Fruit fly (Drosophila melanogaster) whole organism, embryonic: Measurements from ENCODE around the gene sloth1.

ENCODE experiments used
- CG10209 ChIP-seq: fragments of 200-800 bp; sonication (Bioruptor generic); optimal IDR thresholded peaks from 3 replicates; lab custom pipeline; 2017; ENCODE audit warnings: missing biosample characterization, mild to moderate bottlenecking, missing genetic modification characterization, missing genetic modification reagents
- CG13296 ChIP-seq: fragments of 200-800 bp; sonication (Bioruptor generic); optimal IDR thresholded peaks from 3 replicates; lab custom pipeline; 2018; ENCODE audit warnings: missing biosample characterization, mild to moderate bottlenecking, missing genetic modification characterization
- CG15011 ChIP-seq: fragments of 200-800 bp; sonication (Bioruptor generic); optimal IDR thresholded peaks from 3 replicates; lab custom pipeline; 2018; ENCODE audit warnings: missing biosample characterization, mild to moderate bottlenecking, missing genetic modification characterization
- CG15269 ChIP-seq: fragments of 200-800 bp; sonication (Bioruptor generic); optimal IDR thresholded peaks from 2 replicates; lab custom pipeline; 2018; ENCODE audit warnings: missing biosample characterization, mild to moderate bottlenecking, missing genetic modification characterization, moderate library complexity
- CG15601 ChIP-seq: fragments of 200-800 bp; sonication (Bioruptor generic); optimal IDR thresholded peaks from 3 replicates; lab custom pipeline; 2019; ENCODE audit warnings: missing biosample characterization, mild to moderate bottlenecking, missing genetic modification characterization, moderate library complexity
- CG1603 ChIP-seq: fragments of 200-800 bp; sonication (Bioruptor generic); optimal IDR thresholded peaks from 2 replicates; lab custom pipeline; 2019; ENCODE audit warnings: missing biosample characterization, mild to moderate bottlenecking, missing genetic modification characterization, moderate library complexity
- CG17829 ChIP-seq: fragments of 200-800 bp; optimal IDR thresholded peaks from 2 replicates; lab custom pipeline; 2019; ENCODE audit warnings: missing biosample characterization, mild to moderate bottlenecking, missing genetic modification characterization, moderate library complexity
- CG18476 ChIP-seq: fragments of 200-800 bp; sonication (Bioruptor generic); optimal IDR thresholded peaks from 2 replicates; lab custom pipeline; 2016; ENCODE audit warnings: missing biosample characterization, mild to moderate bottlenecking, missing genetic modification characterization
- CG2120 ChIP-seq: fragments of 200-800 bp; sonication (Bioruptor generic); optimal IDR thresholded peaks from 3 replicates; lab custom pipeline; 2016; ENCODE audit warnings: missing biosample characterization, missing genetic modification characterization
- CG31441 ChIP-seq: fragments of 200-800 bp; sonication (Bioruptor generic); IDR thresholded peaks from 2 replicates; pipeline ENCODE4 v1.3.6; 2022; ENCODE audit warnings: missing biosample characterization, missing genetic modification characterization
- CG3163 ChIP-seq: fragments of 200-800 bp; sonication (Bioruptor generic); optimal IDR thresholded peaks from 3 replicates; lab custom pipeline; 2016; ENCODE audit warnings: missing biosample characterization, missing genetic modification characterization
- CG5180 ChIP-seq: fragments of 200-800 bp; sonication (Bioruptor generic); optimal IDR thresholded peaks from 3 replicates; lab custom pipeline; 2017; ENCODE audit warnings: missing biosample characterization, missing genetic modification characterization, mild to moderate bottlenecking, moderate library complexity, missing genetic modification reagents
- CG6765 ChIP-seq: fragments of 200-800 bp; sonication (Bioruptor generic); optimal IDR thresholded peaks from 3 replicates; lab custom pipeline; 2017; ENCODE audit warnings: missing biosample characterization, mild to moderate bottlenecking, missing genetic modification characterization
- CG7357 ChIP-seq: fragments of 200-800 bp; sonication (Bioruptor generic); IDR thresholded peaks from 3 replicates; pipeline ENCODE4 v1.3.6; 2022; ENCODE audit warnings: missing biosample characterization, missing genetic modification characterization
- CG8290 ChIP-seq, 3 experiments: fragments of 200-800 bp; sonication (Bioruptor generic); optimal IDR thresholded peaks; 2 replicates each; lab custom pipeline; 2016 to 2019; ENCODE audit warnings: missing biosample characterization in 3 of 3, missing genetic modification characterization in 3 of 3, mild to moderate bottlenecking in 2 of 3, moderate library complexity in 1 of 3
- CG8388 ChIP-seq: fragments of 200-800 bp; sonication (Bioruptor generic); optimal IDR thresholded peaks from 2 replicates; lab custom pipeline; 2019; ENCODE audit warnings: missing biosample characterization, mild to moderate bottlenecking, missing genetic modification characterization, moderate library complexity
- CoRest ChIP-seq: fragments of 200-800 bp; sonication (Bioruptor generic); optimal IDR thresholded peaks from 3 replicates; lab custom pipeline; 2018; ENCODE audit warnings: missing biosample characterization, mild to moderate bottlenecking, missing genetic modification characterization, moderate library complexity
- E2f2 ChIP-seq: fragments of 200-800 bp; sonication (Bioruptor generic); IDR thresholded peaks from 2 replicates; pipeline ENCODE4 v1.3.6; 2022; ENCODE audit warnings: missing biosample characterization, missing genetic modification characterization
- H2.0 ChIP-seq: fragments of 200-800 bp; sonication (Bioruptor generic); IDR thresholded peaks from 2 replicates; pipeline ENCODE4 v1.3.6; 2022; ENCODE audit warnings: missing biosample characterization, missing genetic modification characterization
- Hr78 ChIP-seq, 2 experiments: fragments of 200-800 bp in 1 of 2; fragments of >200 bp in 1 of 2; sonication (Bioruptor generic) in 1 of 2; optimal IDR thresholded peaks; 2 replicates each; lab custom pipeline; 2017 to 2019; ENCODE audit warnings: missing biosample characterization in 2 of 2, missing genetic modification characterization in 2 of 2, mild to moderate bottlenecking in 1 of 2, moderate library complexity in 1 of 2
- Max ChIP-seq: fragments of 200-800 bp; sonication (Bioruptor generic); optimal IDR thresholded peaks from 2 replicates; lab custom pipeline; 2016; ENCODE audit warnings: missing biosample characterization, mild to moderate bottlenecking, missing genetic modification characterization
- Med ChIP-seq: fragments of 200-800 bp; sonication (Bioruptor generic); peaks from one replicate; lab custom pipeline; 2016; ENCODE audit warnings: missing biosample characterization, missing genetic modification characterization, mild to moderate bottlenecking, inconsistent platforms, moderate library complexity
- Meics ChIP-seq: fragments of 200-800 bp; sonication (Bioruptor generic); optimal IDR thresholded peaks from 2 replicates; lab custom pipeline; 2017; ENCODE audit warnings: missing biosample characterization, mild to moderate bottlenecking, missing genetic modification characterization
- Nf-YA ChIP-seq: fragments of 200-800 bp; sonication (Bioruptor generic); IDR thresholded peaks from 2 replicates; pipeline ENCODE4 v1.3.6; 2022; ENCODE audit warnings: missing biosample characterization, missing genetic modification characterization
- Opbp ChIP-seq: fragments of 200-800 bp; sonication (Bioruptor generic); IDR thresholded peaks from 3 replicates; pipeline ENCODE4 v1.3.6; 2022; ENCODE audit warnings: missing biosample characterization, missing genetic modification characterization; ENCODE audit not compliant: partially characterized antibody
- Side ChIP-seq: fragments of 200-800 bp; sonication (Bioruptor generic); optimal IDR thresholded peaks from 2 replicates; lab custom pipeline; 2016; ENCODE audit warnings: missing biosample characterization, missing genetic modification characterization
- Spps ChIP-seq: fragments of 200-800 bp; sonication (Bioruptor generic); optimal IDR thresholded peaks from 2 replicates; lab custom pipeline; 2018; ENCODE audit warnings: missing biosample characterization, mild to moderate bottlenecking, missing genetic modification characterization
- Sry-δ ChIP-seq: fragments of 200-800 bp; sonication (Bioruptor generic); optimal IDR thresholded peaks from 2 replicates; lab custom pipeline; 2016; ENCODE audit warnings: missing biosample characterization, missing genetic modification characterization
- Vsx1 ChIP-seq: fragments of 200-800 bp; sonication (Bioruptor generic); optimal IDR thresholded peaks from 2 replicates; lab custom pipeline; 2017; ENCODE audit warnings: missing biosample characterization, mild to moderate bottlenecking, missing genetic modification characterization, missing genetic modification reagents
- bab2 ChIP-seq: fragments of 200-800 bp; sonication (Bioruptor generic); optimal IDR thresholded peaks from 2 replicates; lab custom pipeline; 2016; ENCODE audit warnings: missing biosample characterization, missing genetic modification characterization
- chm ChIP-seq: fragments of 200-800 bp; sonication (Bioruptor generic); IDR thresholded peaks from 2 replicates; pipeline ENCODE4 v1.3.6; 2022; ENCODE audit warnings: missing biosample characterization, missing genetic modification characterization
- chn ChIP-seq: fragments of 200-800 bp; sonication (Bioruptor generic); optimal IDR thresholded peaks from 2 replicates; lab custom pipeline; 2016; ENCODE audit warnings: missing biosample characterization, missing genetic modification characterization
- dati ChIP-seq: fragments of 200-800 bp; sonication (Bioruptor generic); IDR thresholded peaks from 2 replicates; pipeline ENCODE4 v1.3.6; 2022; ENCODE audit warnings: missing biosample characterization, missing genetic modification characterization
- disco-r ChIP-seq: fragments of 200-800 bp; sonication (Bioruptor generic); optimal IDR thresholded peaks from 2 replicates; lab custom pipeline; 2016; ENCODE audit warnings: missing biosample characterization, missing genetic modification characterization
- fd102C ChIP-seq: fragments of 200-800 bp; sonication (Bioruptor generic); optimal IDR thresholded peaks from 2 replicates; lab custom pipeline; 2018; ENCODE audit warnings: missing biosample characterization, mild to moderate bottlenecking, missing genetic modification characterization, moderate library complexity
- fd3F ChIP-seq: fragments of 200-800 bp; sonication (Bioruptor generic); optimal IDR thresholded peaks from 2 replicates; lab custom pipeline; 2018; ENCODE audit warnings: missing biosample characterization, mild to moderate bottlenecking, missing genetic modification characterization, moderate library complexity
- insv ChIP-seq, 2 experiments: fragments of 200-800 bp; sonication (Bioruptor generic); optimal IDR thresholded peaks; 3 replicates each; lab custom pipeline; 2016 to 2018; ENCODE audit warnings: missing biosample characterization in 2 of 2, missing genetic modification characterization in 2 of 2
- ken ChIP-seq: fragments of 200-800 bp; sonication (Bioruptor generic); IDR thresholded peaks from 3 replicates; pipeline ENCODE4 v1.3.6; 2022; ENCODE audit warnings: missing biosample characterization, missing genetic modification characterization
- lmd ChIP-seq: fragments of 200-800 bp; sonication (Bioruptor generic); IDR thresholded peaks from 2 replicates; pipeline ENCODE4 v1.3.6; 2022; ENCODE audit warnings: missing biosample characterization, missing genetic modification characterization
- nau ChIP-seq: fragments of 200-800 bp; sonication (Bioruptor generic); optimal IDR thresholded peaks from 3 replicates; lab custom pipeline; 2017; ENCODE audit warnings: missing biosample characterization, mild to moderate bottlenecking, missing genetic modification characterization, missing genetic modification reagents
- otp ChIP-seq: fragments of 200-800 bp; sonication (Bioruptor generic); IDR thresholded peaks from 3 replicates; pipeline ENCODE4, ENCODE4 v1.3.6; 2022; ENCODE audit warnings: missing biosample characterization, missing genetic modification characterization
- pros ChIP-seq: fragments of 200-800 bp; sonication (Bioruptor generic); optimal IDR thresholded peaks from 3 replicates; lab custom pipeline; 2019; ENCODE audit warnings: missing biosample characterization, mild to moderate bottlenecking, missing genetic modification characterization, moderate library complexity
- psq ChIP-seq: fragments of 200-800 bp; sonication (Bioruptor generic); optimal IDR thresholded peaks from 2 replicates; lab custom pipeline; 2017; ENCODE audit warnings: missing biosample characterization, missing genetic modification characterization
- ranshi ChIP-seq: fragments of 200-800 bp; sonication (Bioruptor generic); IDR thresholded peaks from 2 replicates; pipeline ENCODE4 v1.3.6; 2022; ENCODE audit warnings: missing biosample characterization, missing genetic modification characterization
- scrt ChIP-seq: fragments of 200-800 bp; sonication (Bioruptor generic); optimal IDR thresholded peaks from 2 replicates; lab custom pipeline; 2018; ENCODE audit warnings: missing biosample characterization, mild to moderate bottlenecking, missing genetic modification characterization, moderate library complexity
- slbo ChIP-seq: fragments of 200-800 bp; sonication (Bioruptor generic); IDR thresholded peaks from 2 replicates; pipeline ENCODE4 v1.3.6; 2022; ENCODE audit warnings: missing biosample characterization, missing genetic modification characterization
- so ChIP-seq: fragments of 200-800 bp; sonication (Bioruptor generic); IDR thresholded peaks from 3 replicates; pipeline ENCODE4 v1.3.6; 2022; ENCODE audit warnings: missing biosample characterization, missing genetic modification characterization
- tin ChIP-seq: fragments of 200-800 bp; sonication (Bioruptor generic); optimal IDR thresholded peaks from 3 replicates; lab custom pipeline; 2016; ENCODE audit warnings: missing biosample characterization, missing genetic modification characterization
- unpg ChIP-seq: fragments of 200-800 bp; sonication (Bioruptor generic); optimal IDR thresholded peaks from 3 replicates; lab custom pipeline; 2018; ENCODE audit warnings: missing biosample characterization, mild to moderate bottlenecking, missing genetic modification characterization, moderate library complexity

The sloth1 gene

DNA sequence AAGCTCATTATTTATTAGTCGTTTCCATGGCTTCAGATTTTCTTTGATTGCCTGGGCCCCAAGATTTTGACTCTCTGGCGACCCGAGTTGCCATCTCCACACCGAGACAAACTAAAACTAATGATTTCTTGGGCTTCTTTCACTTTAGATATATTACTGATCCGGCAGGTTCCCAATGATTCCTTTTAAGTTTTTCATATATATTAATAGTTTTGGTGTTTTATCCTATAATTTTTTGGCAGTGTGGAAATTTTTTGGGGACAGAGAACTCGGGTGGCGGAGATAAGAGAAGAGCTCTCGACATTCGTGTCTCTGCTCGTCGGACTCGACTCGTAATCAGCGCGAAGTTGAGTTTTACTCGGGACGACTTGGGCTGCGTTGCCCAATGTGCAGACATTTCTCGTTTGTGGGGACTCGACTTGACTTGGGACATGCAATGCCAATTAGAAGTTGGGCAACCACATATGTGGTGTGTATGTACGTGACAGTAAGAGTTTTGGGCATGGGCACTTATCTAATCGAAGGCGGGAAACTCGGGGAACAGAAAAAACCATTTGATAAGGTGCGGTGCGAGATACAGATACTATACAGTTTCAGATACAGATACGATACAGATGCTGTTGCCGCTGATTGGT is 9.9 kb upstream of the sloth1 start (continued):
- TF ChIP-seq Side (GFP tag; lab: Kevin White, UChicago) (no peak), CG2120 (peak; percentile 66), chn (GFP tag; lab: Kevin White, UChicago) (peak; percentile 49), Max (peak; percentile 33), CG10209 (GFP tag; lab: Kevin White, UChicago) (peak; percentile 43), Nf-YA (GFP tag; lab: Robert Waterston, UW) (no peak), fd3F (GFP tag; lab: Kevin White, UChicago) (peak; percentile 17), chm (GFP tag; lab: Robert Waterston, UW) (peak; percentile 38), CG15011 (GFP tag; lab: Kevin White, UChicago) (peak; percentile 3), Opbp (no peak), CG7357 (GFP tag; lab: Robert Waterston, UW) (0 out of 3 replicates have a peak, but pooled peaks have one; percentile 39), CG15601 (tag; lab: Kevin White, UChicago) (no peak), tin (no peak), CG13296 (GFP tag; lab: Kevin White, UChicago) (peak; percentile 14), psq (GFP tag; lab: Kevin White, UChicago) (no peak), CG3163 (GFP tag; lab: Kevin White, UChicago) (no peak), pros (GFP tag; lab: Kevin White, UChicago) (no peak), insv (GFP tag; optimal IDR thresholded peaks at IDR 0.05; lab: Kevin White, UChicago) (peak in 1 of 2 experiments; percentile 35), slbo (GFP tag; lab: Robert Waterston, UW) (peak; percentile 57; the same call in 1 of the 2 replicates), lmd (peak; percentile 42; the same call in 1 of the 2 replicates), dati (GFP tag; lab: Robert Waterston, UW) (no peak), Hr78 (GFP tag; optimal IDR thresholded peaks at IDR 0.05; lab: Kevin White, UChicago) (no peak), nau (GFP tag; lab: Kevin White, UChicago) (no peak), CG1603 (tag; lab: Kevin White, UChicago) (no peak), scrt (GFP tag; lab: Kevin White, UChicago) (peak; percentile 41), ken (GFP tag; lab: Robert Waterston, UW) (no peak), CG15269 (peak; percentile 60), Meics (GFP tag; lab: Kevin White, UChicago) (peak; percentile 63), CG5180 (GFP tag; lab: Kevin White, UChicago) (peak; percentile 37), fd102C (no peak), disco-r (GFP tag; lab: Kevin White, UChicago) (no peak), otp (peak; percentile 55; the same call in 1 of the 3 replicates), Med (GFP tag; lab: Kevin White, UChicago) (peak; percentile 82), CoRest (tag; lab: Kevin White, UChicago) (peak; percentile 55), unpg (GFP tag; lab: Kevin White, UChicago) (peak; percentile 65), E2f2 (GFP tag; lab: Robert Waterston, UW) (no peak), CG17829 (tag; lab: Kevin White, UChicago) (peak; percentile 46), ranshi (GFP tag; lab: Robert Waterston, UW) (peak; percentile 63), Vsx1 (peak; percentile 56), Sry-δ (peak; percentile 4), bab2 (GFP tag; lab: Kevin White, UChicago) (peak; percentile 41), CG31441 (GFP tag; lab: Robert Waterston, UW) (peak; percentile 75), so (GFP tag; lab: Robert Waterston, UW) (peak; percentile 23; the same call in 1 of the 3 replicates), H2.0 (GFP tag; lab: Robert Waterston, UW) (peak; percentile 46; the same call in 1 of the 2 replicates), CG8290 (GFP tag; optimal IDR thresholded peaks at IDR 0.05; lab: Kevin White, UChicago) (no peak), CG8290 (tag; optimal IDR thresholded peaks at IDR 0.05; lab: Kevin White, UChicago) (peak; percentile 1 to 9), Spps (tag; lab: Kevin White, UChicago) (peak; percentile 39), CG6765 (no peak), CG18476 (no peak), CG8388 (GFP tag; lab: Kevin White, UChicago) (peak; percentile 33)
